Worm (Caenorhabditis elegans): Measurements from ENCODE around the gene Y71H2B.11.

DNA sequence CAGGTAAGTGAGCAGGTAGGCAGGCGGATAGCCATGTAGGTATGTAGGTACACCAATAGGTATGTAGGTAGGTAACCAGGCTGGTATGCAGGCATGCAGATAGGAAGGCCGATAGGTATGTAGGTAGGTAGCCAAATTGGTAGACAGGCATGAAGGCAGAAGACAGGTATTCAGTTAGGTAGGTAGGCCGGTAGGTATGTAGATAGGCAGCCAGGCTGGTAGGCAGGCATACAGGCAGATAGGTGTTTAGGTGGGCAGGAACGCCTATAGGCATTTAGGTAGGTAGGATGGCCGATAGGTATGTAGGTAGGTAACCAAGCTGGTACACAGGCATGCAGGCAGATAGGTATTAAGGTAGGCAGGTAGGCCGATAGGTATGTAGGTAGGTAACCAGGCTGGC, 43.0 kb upstream of the Y71H2B.11 start:
- TF ChIP-seq dpl-1 (GFP tag; optimal IDR thresholded peaks at IDR 0.05) (no peak), unc-62 (GFP tag; optimal IDR thresholded peaks at IDR 0.05) (no peak), snu-23 (GFP tag; optimal IDR thresholded peaks at IDR 0.05) (no peak), lin-39 (tag; optimal IDR thresholded peaks at IDR 0.05) (no peak), sup-37 (GFP tag; optimal IDR thresholded peaks at IDR 0.05) (no peak), mdl-1 (tag; optimal IDR thresholded peaks at IDR 0.05) (no peak), fkh-10 (GFP tag; optimal IDR thresholded peaks at IDR 0.05) (no peak), ztf-11 (tag; optimal IDR thresholded peaks at IDR 0.05) (no peak), mab-9 (GFP tag; IDR thresholded peaks at IDR 0.05) (no peak), nhr-20 (tag; optimal IDR thresholded peaks at IDR 0.05) (no peak)
